Worm (Caenorhabditis elegans): ENCODE results near the gene cpsf-2.

The cpsf-2 gene

DNA sequence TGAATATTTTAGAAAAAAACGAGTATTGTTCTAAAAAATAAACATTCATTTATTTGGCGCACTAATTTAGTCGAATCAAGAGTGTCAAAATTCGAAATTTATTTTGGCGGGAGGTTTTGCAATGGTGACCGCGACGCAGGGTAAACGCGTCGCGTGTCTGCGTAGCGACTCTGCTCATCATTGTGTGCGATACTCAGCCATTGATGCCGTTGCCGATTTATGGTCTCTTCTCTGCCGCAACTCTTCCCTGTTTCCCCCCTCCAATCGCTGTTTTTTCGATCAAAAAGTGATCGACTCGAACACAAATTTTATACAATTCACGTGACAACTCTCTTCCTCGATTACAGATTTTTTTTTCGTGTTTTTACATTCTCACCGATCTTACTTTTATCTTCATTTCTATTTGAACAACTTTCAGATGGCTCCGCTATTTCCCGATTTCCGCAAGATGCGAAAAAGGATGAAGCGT, 17.6 kb downstream of the cpsf-2 start, which contains the start of gene F09G2.2 (continued):
- no peak for TF ChIP-seq nhr-120 (GFP tag; IDR thresholded peaks at IDR 0.05)
- no peak for TF ChIP-seq F37B4.10 (GFP tag; IDR thresholded peaks at IDR 0.05)
- TF ChIP-seq B0019.2 (GFP tag; conservative IDR thresholded peaks at IDR 0.05) = 0 out of 2 replicates have a peak, but pooled peaks have one; percentile 53
- peak; percentile 72 for TF ChIP-seq tbp1 (GFP tag; optimal IDR thresholded peaks at IDR 0.05)
- peak; percentile 73 for TF ChIP-seq attf-3 (GFP tag; conservative IDR thresholded peaks at IDR 0.05)
- TF ChIP-seq madf-8 (GFP tag; conservative IDR thresholded peaks at IDR 0.05) = peak; percentile 82
- TF ChIP-seq mes-4 (tag; optimal IDR thresholded peaks at IDR 0.05) = no peak
- no peak for TF ChIP-seq lsy-27 (tag; optimal IDR thresholded peaks at IDR 0.05; ENCODE audit: borderline replicate concordance, insufficient read depth)
- TF ChIP-seq hlh-12 (tag; optimal IDR thresholded peaks at IDR 0.05) = no peak
- peak; percentile 95 for TF ChIP-seq madf-6 (GFP tag; IDR thresholded peaks at IDR 0.05)
- peak; percentile 76; the same call in 1 of the 2 replicates for TF ChIP-seq Y67H2A.10 (GFP tag; conservative IDR thresholded peaks at IDR 0.05)
- TF ChIP-seq him-1 (tag; optimal IDR thresholded peaks at IDR 0.05) = peak; percentile 55
- TF ChIP-seq ceh-100 (GFP tag; IDR thresholded peaks at IDR 0.05) = peak; percentile 71
- TF ChIP-seq lin-40 (tag; optimal IDR thresholded peaks at IDR 0.05) = peak; percentile 86
- TF ChIP-seq ztf-25 (GFP tag; IDR thresholded peaks at IDR 0.05) = 0 out of 2 replicates have a peak, but pooled peaks have one; percentile 40
- peak; percentile 68 for TF ChIP-seq ZK185.1 (tag; optimal IDR thresholded peaks at IDR 0.05; ENCODE audit: poor library complexity, severe bottlenecking)
- TF ChIP-seq let-607 (tag; optimal IDR thresholded peaks at IDR 0.05) = peak; percentile 2 to 69
- TF ChIP-seq nfya-2 (GFP tag; IDR thresholded peaks at IDR 0.05) = no peak
- TF ChIP-seq rec-8 (tag; optimal IDR thresholded peaks at IDR 0.05) = no peak
- peak; percentile 56 for TF ChIP-seq snpc-1.1 (tag; optimal IDR thresholded peaks at IDR 0.05; ENCODE audit: insufficient read depth)
- TF ChIP-seq athp-1 (tag; optimal IDR thresholded peaks at IDR 0.05) = peak; percentile 66
- TF ChIP-seq sptf-2 (GFP tag; optimal IDR thresholded peaks at IDR 0.05) = no peak
- TF ChIP-seq B0336.3 (GFP tag; IDR thresholded peaks at IDR 0.05) = peak; percentile 84
- TF ChIP-seq sea-2 (GFP tag; IDR thresholded peaks at IDR 0.05) = no peak
- peak; percentile 33 for TF ChIP-seq chd-7 (tag; optimal IDR thresholded peaks at IDR 0.05)
- no peak for TF ChIP-seq F57C9.4 (tag; optimal IDR thresholded peaks at IDR 0.05)
- peak; percentile 92 for TF ChIP-seq nfyb-1 (GFP tag; IDR thresholded peaks at IDR 0.05)
- peak; percentile 52; the same call in 1 of the 2 replicates for TF ChIP-seq egl-44 (GFP tag; IDR thresholded peaks at IDR 0.05)
- no peak for TF ChIP-seq bed-2 (GFP tag; IDR thresholded peaks at IDR 0.05)
- peak; percentile 70 for TF ChIP-seq ztf-18 (tag; optimal IDR thresholded peaks at IDR 0.05)
- TF ChIP-seq C17E4.6 (GFP tag; IDR thresholded peaks at IDR 0.05) = peak; percentile 81
- peak; percentile 42 for TF ChIP-seq gei-17 (GFP tag; optimal IDR thresholded peaks at IDR 0.05)
- TF ChIP-seq bed-1 (GFP tag; IDR thresholded peaks at IDR 0.05) = no peak
- TF ChIP-seq ztf-28 (GFP tag; IDR thresholded peaks at IDR 0.05) = 0 out of 2 replicates have a peak, but pooled peaks have one; percentile 6
- TF ChIP-seq pbrm-1 (GFP tag; IDR thresholded peaks at IDR 0.05) = peak; percentile 89
- peak; percentile 79 for TF ChIP-seq K12H6.12 (tag; optimal IDR thresholded peaks at IDR 0.05)
- TF ChIP-seq nhr-27 (tag; optimal IDR thresholded peaks at IDR 0.05) = no peak
- no peak for TF ChIP-seq ccch-3 (GFP tag; optimal IDR thresholded peaks at IDR 0.05)
- TF ChIP-seq lin-26 (GFP tag; IDR thresholded peaks at IDR 0.05) = no peak
- TF ChIP-seq xnd-1 (tag; optimal IDR thresholded peaks at IDR 0.05) = peak; percentile 77
- no peak for TF ChIP-seq repo-1 (tag; optimal IDR thresholded peaks at IDR 0.05)
- no peak for TF ChIP-seq ceh-40 (GFP tag; IDR thresholded peaks at IDR 0.05)
- peak; percentile 8 for TF ChIP-seq nhr-90 (tag; optimal IDR thresholded peaks at IDR 0.05)
- TF ChIP-seq snpc-4 (GFP tag; optimal IDR thresholded peaks at IDR 0.05) = no peak
- peak; percentile 34 to 78 (median 70) for TF ChIP-seq snpc-4 (tag; optimal IDR thresholded peaks at IDR 0.05)
- peak; percentile 72; the same call in 1 of the 2 replicates for TF ChIP-seq hsf-1 (GFP tag; IDR thresholded peaks at IDR 0.05)
- TF ChIP-seq snpc-1.3 (tag; optimal IDR thresholded peaks at IDR 0.05; ENCODE audit: insufficient read depth) = peak; percentile 83
